Worm (Caenorhabditis elegans) whole organism, early embryonic: ENCODE measurements around the gene F46B6.9.

Experiments used
- B0310.2 ChIP-seq: sonication (generic microtip); optimal IDR thresholded peaks from 2 replicates; lab custom pipeline; 2016; ENCODE audit warnings: mild to moderate bottlenecking, missing genetic modification characterization, missing compliant biosample characterization
- F13C5.2 ChIP-seq: sonication (generic microtip); optimal IDR thresholded peaks from 2 replicates; lab custom pipeline; 2017; ENCODE audit warnings: mild to moderate bottlenecking, missing genetic modification characterization, inconsistent platforms, missing compliant biosample characterization
- aly-1 ChIP-seq: sonication (generic microtip); optimal IDR thresholded peaks from 2 replicates; lab custom pipeline; 2016; ENCODE audit warnings: missing genetic modification characterization, missing compliant biosample characterization
- ama-1 ChIP-seq: fragments of 150-350 bp; optimal IDR thresholded peaks from 2 replicates; lab custom pipeline; 2014
- ceh-13 ChIP-seq: fragments of 200-800 bp; sonication (Bioruptor generic); optimal IDR thresholded peaks from 2 replicates; lab custom pipeline; 2018; ENCODE audit warnings: mild to moderate bottlenecking, missing genetic modification characterization, missing compliant biosample characterization
- ceh-36 ChIP-seq: sonication (generic microtip); optimal IDR thresholded peaks from 2 replicates; lab custom pipeline; 2016; ENCODE audit warnings: missing genetic modification characterization, inconsistent platforms, missing compliant biosample characterization
- flt-1 ChIP-seq: fragments of 200-800 bp; sonication (Bioruptor generic); IDR thresholded peaks from 2 replicates; pipeline ENCODE4 v1.3.6; 2022; ENCODE audit warnings: missing genetic modification characterization, missing compliant biosample characterization
- hmg-4 ChIP-seq: fragments of 200-800 bp; sonication (Bioruptor generic); optimal IDR thresholded peaks from 2 replicates; lab custom pipeline; 2018; ENCODE audit warnings: mild to moderate bottlenecking, missing genetic modification characterization, missing compliant biosample characterization
- hnd-1 ChIP-seq: sonication (generic microtip); optimal IDR thresholded peaks from 2 replicates; lab custom pipeline; 2016; ENCODE audit warnings: missing genetic modification characterization, missing compliant biosample characterization
- pes-1 ChIP-seq: fragments of 200-800 bp; sonication (Bioruptor generic); IDR thresholded peaks from 2 replicates; pipeline ENCODE4 v1.3.6; 2022; ENCODE audit warnings: missing genetic modification reagents, missing genetic modification characterization, missing compliant biosample characterization
- scrt-1 ChIP-seq: fragments of 200-800 bp; sonication (Bioruptor generic); IDR thresholded peaks from 2 replicates; pipeline ENCODE4 v1.3.6; 2022; ENCODE audit warnings: missing genetic modification characterization, missing compliant biosample characterization
- sea-1 ChIP-seq: fragments of 200-800 bp; sonication (Bioruptor generic); conservative IDR thresholded peaks from 2 replicates; pipeline ENCODE4 v1.3.6; 2022; ENCODE audit warnings: missing genetic modification characterization, missing compliant biosample characterization
- tbx-11 ChIP-seq: fragments of 200-800 bp; sonication (Bioruptor generic); IDR thresholded peaks from 2 replicates; pipeline ENCODE4 v1.3.6; 2022; ENCODE audit warnings: missing genetic modification characterization, missing compliant biosample characterization
- tbx-37 ChIP-seq: fragments of 200-800 bp; sonication (Bioruptor generic); conservative IDR thresholded peaks from 2 replicates; pipeline ENCODE4 v1.3.6; 2022; ENCODE audit warnings: missing genetic modification reagents, missing genetic modification characterization, missing compliant biosample characterization

DNA sequence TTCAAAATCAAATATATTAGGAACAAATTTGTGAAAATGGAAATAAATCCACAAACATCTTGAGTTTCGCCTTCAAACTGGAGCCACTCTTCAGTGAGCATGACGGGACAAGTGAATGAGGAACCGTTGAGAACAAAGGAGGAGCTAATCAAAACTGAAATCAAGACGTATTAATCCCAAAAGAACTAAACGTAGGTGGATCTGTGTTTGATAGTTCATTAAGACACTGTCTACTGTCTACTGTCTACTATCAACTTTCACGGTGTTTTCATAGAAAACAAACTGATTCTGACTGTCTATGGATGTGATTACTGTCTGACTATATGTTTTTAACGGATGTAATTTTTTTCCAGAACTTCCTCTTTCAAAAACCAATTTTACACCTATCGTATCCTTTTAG, 25.1 kb downstream of the F46B6.9 start, which contains the start of gene str-193:
- TF ChIP-seq hmg-4 (GFP tag; lab: Kevin White, UChicago) (no peak), B0310.2 (tag; lab: Kevin White, UChicago) (no peak), hnd-1 (tag; lab: Kevin White, UChicago) (no peak), ceh-36 (tag; lab: Kevin White, UChicago) (no peak), tbx-37 (no peak), F13C5.2 (tag; lab: Kevin White, UChicago) (no peak), ceh-13 (no peak), ama-1 (lab: Kevin White, UChicago) (no peak), scrt-1 (no peak), flt-1 (no peak), tbx-11 (GFP tag; lab: Robert Waterston, UW) (no peak), sea-1 (no peak), aly-1 (no peak), pes-1 (GFP tag; lab: Robert Waterston, UW) (no peak)
